Worm (Caenorhabditis elegans) whole organism, L1 larva: ENCODE measurements around the gene nhr-97.

ENCODE experiments used
- elt-3 ChIP-seq, 6 experiments: fragments of 150-350 bp in 1 of 6; sonication (generic microtip); optimal IDR thresholded peaks; 2 replicates each; lab custom pipeline; 2017 to 2018; ENCODE audit warnings: missing biosample characterization in 6 of 6, missing genetic modification characterization in 6 of 6, inconsistent platforms in 1 of 6
- hlh-17 ChIP-seq: fragments of 200-800 bp; sonication (Bioruptor generic); optimal IDR thresholded peaks from 2 replicates; lab custom pipeline; 2018; ENCODE audit warnings: missing genetic modification characterization, mild to moderate bottlenecking, missing compliant biosample characterization, moderate library complexity, borderline replicate concordance
- jun-1 ChIP-seq: fragments of 150-350 bp; optimal IDR thresholded peaks from 2 replicates; lab custom pipeline; 2014; ENCODE audit warnings: missing biosample characterization, missing genetic modification reagents, missing genetic modification characterization
- nhr-77 ChIP-seq: fragments of 150-350 bp; optimal IDR thresholded peaks from 2 replicates; lab custom pipeline; 2014; ENCODE audit warnings: missing biosample characterization, missing genetic modification characterization
- ztf-11 ChIP-seq, 2 experiments: sonication (generic microtip); optimal IDR thresholded peaks; 2 replicates each; lab custom pipeline; 2016 to 2017; ENCODE audit warnings: missing genetic modification characterization in 2 of 2, missing biosample characterization in 1 of 2, missing compliant biosample characterization in 1 of 2
- ztf-4 ChIP-seq: fragments of 150-350 bp; optimal IDR thresholded peaks from 2 replicates; lab custom pipeline; 2014; ENCODE audit warnings: missing biosample characterization, missing genetic modification characterization

DNA sequence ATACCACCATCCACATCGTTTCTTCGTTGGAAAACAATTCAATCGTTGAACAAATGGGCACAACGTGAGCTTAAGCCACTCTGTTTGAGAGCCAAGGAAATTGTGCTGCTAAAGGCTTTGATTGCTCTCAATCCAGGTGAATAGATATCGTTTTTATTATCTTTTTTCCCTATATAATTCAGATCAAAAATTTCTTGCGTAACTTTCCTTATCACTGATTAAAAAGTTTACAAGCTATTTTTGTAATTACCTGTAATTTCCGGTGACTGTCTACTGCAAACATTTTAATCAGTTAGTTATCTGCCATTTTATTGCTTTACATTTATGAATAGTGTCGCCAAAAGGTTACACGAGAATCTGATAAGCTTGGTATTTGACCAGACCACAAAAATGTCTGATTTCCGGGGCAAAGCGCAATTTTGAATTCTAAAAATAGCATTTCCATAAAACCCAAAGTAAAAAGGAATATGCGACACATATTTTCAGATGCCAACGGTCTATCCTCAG is 5.3 kb downstream of the nhr-97 start:
- TF ChIP-seq nhr-77 (no peak), jun-1 (tag; lab: Kevin White, UChicago) (no peak), ztf-11 (tag; optimal IDR thresholded peaks at IDR 0.05; lab: Kevin White, UChicago) (no peak), ztf-4 (tag; lab: Kevin White, UChicago) (no peak), hlh-17 (no peak), elt-3 (tag; optimal IDR thresholded peaks at IDR 0.05; lab: Kevin White, UChicago) (no peak)
